ENCODE assay signal across 1 fruit fly cellular context in genomic region chr3R:10678935-10679565, dm6.
TF ChIP-seq lines count a peak whose summit lies in the region.

No protein-coding gene starts in this region.

TF ChIP-seq in whole organism, embryonic, 481 proteins besides CTCF, POLR2A, EP300 and RAD21 (continued from another document and continues in another):
- TF ChIP-seq CG1792 (GFP tag; optimal IDR thresholded peaks at IDR 0.05; lab: Kevin White, UChicago) (no peak), CG10209 (GFP tag; optimal IDR thresholded peaks at IDR 0.05; lab: Kevin White, UChicago) (peak; percentile 3), CG30403 (GFP tag; optimal IDR thresholded peaks at IDR 0.05; lab: Kevin White, UChicago) (peak; percentile 12), Max (GFP tag; optimal IDR thresholded peaks at IDR 0.05; lab: Kevin White, UChicago) (no peak), CG2120 (GFP tag; optimal IDR thresholded peaks at IDR 0.05; lab: Kevin White, UChicago) (peak; percentile 31), ATbp (GFP tag; optimal IDR thresholded peaks at IDR 0.05; lab: Kevin White, UChicago) (peak; percentile 17), Pdp1 (GFP tag; optimal IDR thresholded peaks at IDR 0.05; lab: Kevin White, UChicago) (peak in 1 of 2 experiments; percentile 67), CG10321 (GFP tag; IDR thresholded peaks at IDR 0.05; lab: Robert Waterston, UW) (no peak), CG6854 (GFP tag; optimal IDR thresholded peaks at IDR 0.05; lab: Kevin White, UChicago) (no peak), CG12744 (GFP tag; optimal IDR thresholded peaks at IDR 0.05; lab: Kevin White, UChicago) (no peak), fu2 (GFP tag; optimal IDR thresholded peaks at IDR 0.05; lab: Kevin White, UChicago) (no peak), pfk (GFP tag; optimal IDR thresholded peaks at IDR 0.05; lab: Kevin White, UChicago) (no peak), ci (GFP tag; IDR thresholded peaks at IDR 0.05; lab: Robert Waterston, UW) (0 out of 3 replicates have a peak, but pooled peaks have one; percentile 26), Dbx (GFP tag; IDR thresholded peaks at IDR 0.05; lab: Robert Waterston, UW) (0 out of 3 replicates have a peak, but pooled peaks have one; percentile 27), Elba2 (GFP tag; optimal IDR thresholded peaks at IDR 0.05; lab: Kevin White, UChicago) (no peak), CG2712 (tag; optimal IDR thresholded peaks at IDR 0.05; lab: Kevin White, UChicago) (peak; percentile 22), CG3838 (GFP tag; optimal IDR thresholded peaks at IDR 0.05; lab: Kevin White, UChicago) (no peak), trh (GFP tag; optimal IDR thresholded peaks at IDR 0.05; lab: Kevin White, UChicago) (no peak), Sox102F (GFP tag; optimal IDR thresholded peaks at IDR 0.05; lab: Kevin White, UChicago) (peak; percentile 27), tap (tag; optimal IDR thresholded peaks at IDR 0.05; lab: Kevin White, UChicago) (no peak), hb (GFP tag; IDR thresholded peaks at IDR 0.05; lab: Robert Waterston, UW; ENCODE audit: partially characterized antibody) (no peak), dati (GFP tag; IDR thresholded peaks at IDR 0.05; lab: Robert Waterston, UW) (no peak), sens (GFP tag; lab: Kevin White, UChicago) (no peak), lmd (GFP tag; IDR thresholded peaks at IDR 0.05; lab: Robert Waterston, UW) (0 out of 2 replicates have a peak, but pooled peaks have one; percentile 10), Xbp1 (GFP tag; optimal IDR thresholded peaks at IDR 0.05; lab: Kevin White, UChicago) (peak; percentile 25), emc (GFP tag; optimal IDR thresholded peaks at IDR 0.05; lab: Kevin White, UChicago) (no peak), CG4854 (GFP tag; optimal IDR thresholded peaks at IDR 0.05; lab: Kevin White, UChicago) (no peak), gsb-n (tag; optimal IDR thresholded peaks at IDR 0.05; lab: Kevin White, UChicago) (no peak), CG32772 (GFP tag; IDR thresholded peaks at IDR 0.05; lab: Robert Waterston, UW) (no peak), Atf6 (GFP tag; IDR thresholded peaks at IDR 0.05; lab: Robert Waterston, UW) (no peak), Mad (GFP tag; optimal IDR thresholded peaks at IDR 0.05; lab: Kevin White, UChicago) (no peak), Hr3 (GFP tag; optimal IDR thresholded peaks at IDR 0.05; lab: Kevin White, UChicago) (no peak), Stat92E (GFP tag; optimal IDR thresholded peaks at IDR 0.05; lab: Kevin White, UChicago) (no peak), D (optimal IDR thresholded peaks at IDR 0.05; lab: Kevin White, UChicago) (no peak), D (GFP tag; optimal IDR thresholded peaks at IDR 0.05; lab: Kevin White, UChicago) (no peak), CG16813 (GFP tag; IDR thresholded peaks at IDR 0.05; lab: Robert Waterston, UW; ENCODE audit: partially characterized antibody) (no peak), ro (GFP tag; IDR thresholded peaks at IDR 0.05; lab: Robert Waterston, UW) (no peak), Lhr (GFP tag; optimal IDR thresholded peaks at IDR 0.05; lab: Kevin White, UChicago) (no peak), otp (GFP tag; IDR thresholded peaks at IDR 0.05; lab: Robert Waterston, UW) (no peak), lilli (GFP tag; optimal IDR thresholded peaks at IDR 0.05; lab: Kevin White, UChicago) (peak; percentile 5), tll (GFP tag; optimal IDR thresholded peaks at IDR 0.05; lab: Kevin White, UChicago) (no peak), CG17186 (GFP tag; optimal IDR thresholded peaks at IDR 0.05; lab: Kevin White, UChicago) (no peak), C15 (GFP tag; IDR thresholded peaks at IDR 0.05; lab: Robert Waterston, UW) (no peak), CG12104 (GFP tag; optimal IDR thresholded peaks at IDR 0.05; lab: Kevin White, UChicago) (no peak), CG17385 (GFP tag; optimal IDR thresholded peaks at IDR 0.05; lab: Kevin White, UChicago) (no peak), NC2α (GFP tag; optimal IDR thresholded peaks at IDR 0.05; lab: Kevin White, UChicago) (no peak), gcm (GFP tag; optimal IDR thresholded peaks at IDR 0.05; lab: Kevin White, UChicago) (no peak), btn (GFP tag; optimal IDR thresholded peaks at IDR 0.05; lab: Kevin White, UChicago) (no peak), nau (GFP tag; optimal IDR thresholded peaks at IDR 0.05; lab: Kevin White, UChicago) (no peak), CG12659 (GFP tag; optimal IDR thresholded peaks at IDR 0.05; lab: Kevin White, UChicago) (no peak), CG12219 (GFP tag; optimal IDR thresholded peaks at IDR 0.05; lab: Kevin White, UChicago) (no peak), psq (GFP tag; optimal IDR thresholded peaks at IDR 0.05; lab: Kevin White, UChicago) (no peak), Med (GFP tag; lab: Kevin White, UChicago) (peak; percentile 57), Bteb2 (GFP tag; optimal IDR thresholded peaks at IDR 0.05; lab: Kevin White, UChicago) (no peak), unpg (GFP tag; optimal IDR thresholded peaks at IDR 0.05; lab: Kevin White, UChicago) (peak; percentile 37), kay (GFP tag; optimal IDR thresholded peaks at IDR 0.05; lab: Kevin White, UChicago) (no peak), ranshi (GFP tag; IDR thresholded peaks at IDR 0.05; lab: Robert Waterston, UW) (no peak), ewg (GFP tag; optimal IDR thresholded peaks at IDR 0.05; lab: Kevin White, UChicago) (no peak), Vsx1 (GFP tag; optimal IDR thresholded peaks at IDR 0.05; lab: Kevin White, UChicago) (no peak), CG11398 (GFP tag; optimal IDR thresholded peaks at IDR 0.05; lab: Kevin White, UChicago) (no peak), dimm (GFP tag; IDR thresholded peaks at IDR 0.05; lab: Robert Waterston, UW) (no peak), HLH54F (GFP tag; optimal IDR thresholded peaks at IDR 0.05; lab: Kevin White, UChicago) (no peak), stc (GFP tag; IDR thresholded peaks at IDR 0.05; lab: Robert Waterston, UW) (no peak), CG18476 (GFP tag; optimal IDR thresholded peaks at IDR 0.05; lab: Kevin White, UChicago) (no peak), hkb (optimal IDR thresholded peaks at IDR 0.05; lab: Kevin White, UChicago) (no peak), hkb (GFP tag; IDR thresholded peaks at IDR 0.05; lab: Robert Waterston, UW) (no peak), Dad (GFP tag; optimal IDR thresholded peaks at IDR 0.05; lab: Kevin White, UChicago) (no peak), Sry-δ (GFP tag; optimal IDR thresholded peaks at IDR 0.05; lab: Kevin White, UChicago) (no peak), CG1233 (GFP tag; optimal IDR thresholded peaks at IDR 0.05; lab: Kevin White, UChicago) (no peak), chinmo (GFP tag; IDR thresholded peaks at IDR 0.05; lab: Robert Waterston, UW; ENCODE audit: partially characterized antibody) (no peak), bab2 (GFP tag; optimal IDR thresholded peaks at IDR 0.05; lab: Kevin White, UChicago) (no peak), row (GFP tag; IDR thresholded peaks at IDR 0.05; lab: Robert Waterston, UW) (peak; percentile 56), lbe (GFP tag; optimal IDR thresholded peaks at IDR 0.05; lab: Kevin White, UChicago) (no peak), scrt (GFP tag; optimal IDR thresholded peaks at IDR 0.05; lab: Kevin White, UChicago) (no peak), CG11723 (GFP tag; optimal IDR thresholded peaks at IDR 0.05; lab: Kevin White, UChicago) (no peak), CG1647 (GFP tag; optimal IDR thresholded peaks at IDR 0.05; lab: Kevin White, UChicago) (no peak), ttk (GFP tag; IDR thresholded peaks at IDR 0.05; lab: Robert Waterston, UW) (no peak), corto (GFP tag; optimal IDR thresholded peaks at IDR 0.05; lab: Kevin White, UChicago) (no peak), BEAF-32 (GFP tag; optimal IDR thresholded peaks at IDR 0.05; lab: Kevin White, UChicago) (no peak), CG34376 (GFP tag; optimal IDR thresholded peaks at IDR 0.05; lab: Kevin White, UChicago) (no peak), maf-S (GFP tag; optimal IDR thresholded peaks at IDR 0.05; lab: Kevin White, UChicago) (no peak), ato (GFP tag; IDR thresholded peaks at IDR 0.05; lab: Robert Waterston, UW; ENCODE audit: partially characterized antibody) (no peak), HmgD (GFP tag; optimal IDR thresholded peaks at IDR 0.05; lab: Kevin White, UChicago) (no peak), CG2875 (GFP tag; optimal IDR thresholded peaks at IDR 0.05; lab: Kevin White, UChicago) (no peak), ac (GFP tag; optimal IDR thresholded peaks at IDR 0.05; lab: Kevin White, UChicago) (no peak), GATAe (GFP tag; conservative IDR thresholded peaks at IDR 0.05; lab: Robert Waterston, UW) (no peak), CG15514 (GFP tag; optimal IDR thresholded peaks at IDR 0.05; lab: Kevin White, UChicago) (no peak), CG4617 (GFP tag; optimal IDR thresholded peaks at IDR 0.05; lab: Kevin White, UChicago; ENCODE audit: borderline replicate concordance) (no peak), CG42726 (GFP tag; IDR thresholded peaks at IDR 0.05; lab: Robert Waterston, UW; ENCODE audit: partially characterized antibody) (no peak), CG1603 (tag; optimal IDR thresholded peaks at IDR 0.05; lab: Kevin White, UChicago) (no peak), lov (optimal IDR thresholded peaks at IDR 0.05; lab: Kevin White, UChicago) (no peak), lov (GFP tag; IDR thresholded peaks at IDR 0.05; lab: Robert Waterston, UW) (no peak), E2f1 (GFP tag; IDR thresholded peaks at IDR 0.05; lab: Robert Waterston, UW) (no peak), CG9437 (GFP tag; optimal IDR thresholded peaks at IDR 0.05; lab: Kevin White, UChicago) (no peak), Hsf (GFP tag; optimal IDR thresholded peaks at IDR 0.05; lab: Kevin White, UChicago) (no peak), ERR (GFP tag; optimal IDR thresholded peaks at IDR 0.05; lab: Kevin White, UChicago) (no peak), Meics (GFP tag; optimal IDR thresholded peaks at IDR 0.05; lab: Kevin White, UChicago) (peak; percentile 9), CG13775 (GFP tag; optimal IDR thresholded peaks at IDR 0.05; lab: Kevin White, UChicago) (no peak), CG17829 (tag; optimal IDR thresholded peaks at IDR 0.05; lab: Kevin White, UChicago) (no peak), CG12071 (GFP tag; optimal IDR thresholded peaks at IDR 0.05; lab: Kevin White, UChicago) (no peak), prd (optimal IDR thresholded peaks at IDR 0.05; lab: Kevin White, UChicago) (no peak), prd (GFP tag; IDR thresholded peaks at IDR 0.05; lab: Robert Waterston, UW) (no peak), ash1 (GFP tag; optimal IDR thresholded peaks at IDR 0.05; lab: Kevin White, UChicago) (no peak), sug (tag; optimal IDR thresholded peaks at IDR 0.05; lab: Kevin White, UChicago) (peak; percentile 13), Hmx (GFP tag; optimal IDR thresholded peaks at IDR 0.05; lab: Kevin White, UChicago) (no peak), Camta (GFP tag; optimal IDR thresholded peaks at IDR 0.05; lab: Kevin White, UChicago) (no peak), CG11093 (GFP tag; IDR thresholded peaks at IDR 0.05; lab: Robert Waterston, UW) (no peak), Atf3 (GFP tag; optimal IDR thresholded peaks at IDR 0.05; lab: Kevin White, UChicago) (no peak), lola (GFP tag; optimal IDR thresholded peaks at IDR 0.05; lab: Kevin White, UChicago) (no peak), vvl (GFP tag; IDR thresholded peaks at IDR 0.05; lab: Robert Waterston, UW) (0 out of 2 replicates have a peak, but pooled peaks have one; percentile 6), CG8924 (tag; optimal IDR thresholded peaks at IDR 0.05; lab: Kevin White, UChicago) (peak; percentile 21), rib (GFP tag; IDR thresholded peaks at IDR 0.05; lab: Robert Waterston, UW) (no peak), CG3281 (GFP tag; optimal IDR thresholded peaks at IDR 0.05; lab: Kevin White, UChicago) (no peak), Blimp-1 (GFP tag; optimal IDR thresholded peaks at IDR 0.05; lab: Kevin White, UChicago) (no peak), CG12236 (GFP tag; optimal IDR thresholded peaks at IDR 0.05; lab: Kevin White, UChicago) (no peak), HHEX (GFP tag; optimal IDR thresholded peaks at IDR 0.05; lab: Kevin White, UChicago) (no peak), CG6683 (GFP tag; optimal IDR thresholded peaks at IDR 0.05; lab: Kevin White, UChicago) (no peak), tin (GFP tag; optimal IDR thresholded peaks at IDR 0.05; lab: Kevin White, UChicago) (no peak), Chrac-16 (GFP tag; optimal IDR thresholded peaks at IDR 0.05; lab: Kevin White, UChicago) (no peak), CG15479 (GFP tag; optimal IDR thresholded peaks at IDR 0.05; lab: Kevin White, UChicago) (no peak), Scr (GFP tag; IDR thresholded peaks at IDR 0.05; lab: Robert Waterston, UW; ENCODE audit: partially characterized antibody) (no peak), Mrtf (GFP tag; IDR thresholded peaks at IDR 0.05; lab: Robert Waterston, UW) (no peak), slbo (GFP tag; IDR thresholded peaks at IDR 0.05; lab: Robert Waterston, UW) (peak; percentile 44), chm (GFP tag; IDR thresholded peaks at IDR 0.05; lab: Robert Waterston, UW) (no peak), NK7.1 (GFP tag; optimal IDR thresholded peaks at IDR 0.05; lab: Kevin White, UChicago) (no peak), CG6791 (GFP tag; IDR thresholded peaks at IDR 0.05; lab: Robert Waterston, UW; ENCODE audit: partially characterized antibody) (no peak), CG43689 (GFP tag; IDR thresholded peaks at IDR 0.05; lab: Robert Waterston, UW) (0 out of 2 replicates have a peak, but pooled peaks have one; percentile 7), seq (GFP tag; IDR thresholded peaks at IDR 0.05; lab: Robert Waterston, UW) (0 out of 2 replicates have a peak, but pooled peaks have one; percentile 37), bcd (GFP tag; optimal IDR thresholded peaks at IDR 0.05; lab: Kevin White, UChicago) (no peak), Ptx1 (GFP tag; IDR thresholded peaks at IDR 0.05; lab: Robert Waterston, UW) (peak; percentile 25; the same call in 1 of the 2 replicates), Hr51 (GFP tag; optimal IDR thresholded peaks at IDR 0.05; lab: Kevin White, UChicago) (peak in 1 of 2 experiments; percentile 33), CG4328 (GFP tag; optimal IDR thresholded peaks at IDR 0.05; lab: Kevin White, UChicago) (no peak), CG14441 (GFP tag; IDR thresholded peaks at IDR 0.05; lab: Robert Waterston, UW) (no peak), cad (GFP tag; optimal IDR thresholded peaks at IDR 0.05; lab: Kevin White, UChicago) (no peak), CoRest (tag; optimal IDR thresholded peaks at IDR 0.05; lab: Kevin White, UChicago) (no peak), grau (tag; optimal IDR thresholded peaks at IDR 0.05; lab: Kevin White, UChicago) (peak; percentile 27), bsh (GFP tag; optimal IDR thresholded peaks at IDR 0.05; lab: Kevin White, UChicago) (no peak), fd3F (GFP tag; optimal IDR thresholded peaks at IDR 0.05; lab: Kevin White, UChicago) (no peak)
